Worm (Caenorhabditis elegans) whole organism, young adult: Measurements from ENCODE around the gene fut-1.

ENCODE experiments used
- D2030.7 ChIP-seq: fragments of 200-800 bp; sonication (Bioruptor generic); IDR thresholded peaks from 2 replicates; pipeline ENCODE4 v1.3.6; 2022; ENCODE audit warnings: missing genetic modification reagents, missing genetic modification characterization, missing compliant biosample characterization
- F10E7.11 ChIP-seq: sonication (generic microtip); optimal IDR thresholded peaks from 2 replicates; lab custom pipeline; 2017; ENCODE audit warnings: mild to moderate bottlenecking, missing genetic modification characterization, moderate library complexity, missing compliant biosample characterization
- F22D6.2 ChIP-seq: sonication (generic microtip); optimal IDR thresholded peaks from 2 replicates; lab custom pipeline; 2016; ENCODE audit warnings: mild to moderate bottlenecking, missing genetic modification characterization, missing compliant biosample characterization
- F55B11.4 ChIP-seq: sonication (generic microtip); optimal IDR thresholded peaks from 2 replicates; lab custom pipeline; 2016; ENCODE audit warnings: missing compliant biosample characterization, missing genetic modification characterization, borderline replicate concordance; ENCODE audit not compliant: insufficient read depth
- K11D2.4 ChIP-seq: fragments of 200-800 bp; sonication (Bioruptor generic); IDR thresholded peaks from 2 replicates; pipeline ENCODE4 v1.3.6; 2022; ENCODE audit warnings: missing genetic modification reagents, missing genetic modification characterization, missing compliant biosample characterization
- T26A5.8 ChIP-seq: sonication (generic microtip); optimal IDR thresholded peaks from 2 replicates; lab custom pipeline; 2016; ENCODE audit warnings: missing genetic modification characterization, missing compliant biosample characterization
- Y53F4B.3 ChIP-seq: fragments of 200-800 bp; sonication (Bioruptor generic); IDR thresholded peaks from 2 replicates; pipeline ENCODE4 v1.3.6; 2022; ENCODE audit warnings: missing genetic modification reagents, missing genetic modification characterization, missing compliant biosample characterization
- Y53G8AR.9 ChIP-seq: fragments of 200-800 bp; sonication (Bioruptor generic); conservative IDR thresholded peaks from 2 replicates; pipeline ENCODE4 v1.3.6; 2022; ENCODE audit warnings: missing genetic modification reagents, missing genetic modification characterization, missing compliant biosample characterization
- Y56A3A.18 ChIP-seq: fragments of 200-800 bp; sonication (Bioruptor generic); IDR thresholded peaks from 2 replicates; pipeline ENCODE4 v1.3.6; 2022; ENCODE audit warnings: missing genetic modification reagents, missing genetic modification characterization, missing compliant biosample characterization
- Y79H2A.3 ChIP-seq: fragments of 200-800 bp; sonication (Bioruptor generic); conservative IDR thresholded peaks from 2 replicates; pipeline ENCODE4 v1.3.6; 2022; ENCODE audit warnings: missing genetic modification reagents, missing genetic modification characterization, missing compliant biosample characterization
- Y95B8A.8 ChIP-seq: fragments of 200-800 bp; sonication (Bioruptor generic); IDR thresholded peaks from 2 replicates; pipeline ENCODE4 v1.3.6; 2022; ENCODE audit warnings: missing genetic modification reagents, missing genetic modification characterization, missing compliant biosample characterization
- ZK185.1 ChIP-seq: sonication (generic microtip); optimal IDR thresholded peaks from 2 replicates; lab custom pipeline; 2016; ENCODE audit warnings: mild to moderate bottlenecking, missing genetic modification characterization, missing compliant biosample characterization; ENCODE audit not compliant: poor library complexity, severe bottlenecking
- akir-1 ChIP-seq: fragments of 200-800 bp; sonication (Bioruptor generic); optimal IDR thresholded peaks from 2 replicates; lab custom pipeline; 2018; ENCODE audit warnings: mild to moderate bottlenecking, missing genetic modification characterization, moderate library complexity, missing compliant biosample characterization
- ama-1 ChIP-seq, 3 experiments: fragments of 150-350 bp in 1 of 3; sonication (generic microtip) in 2 of 3; optimal IDR thresholded peaks; 2 replicates each; lab custom pipeline; 2014 to 2018; ENCODE audit warnings: missing biosample characterization in 2 of 3, missing genetic modification characterization in 2 of 3, missing genetic modification reagents in 2 of 3
- bed-1 ChIP-seq: fragments of 200-800 bp; sonication (Bioruptor generic); IDR thresholded peaks from 2 replicates; pipeline ENCODE4 v1.3.6; 2022; ENCODE audit warnings: missing genetic modification reagents, missing genetic modification characterization, missing compliant biosample characterization
- bed-2 ChIP-seq: fragments of 200-800 bp; sonication (Bioruptor generic); IDR thresholded peaks from 2 replicates; pipeline ENCODE4 v1.3.6; 2022; ENCODE audit warnings: missing genetic modification reagents, missing genetic modification characterization, missing compliant biosample characterization
- ccch-3 ChIP-seq: fragments of 200-800 bp; sonication (Bioruptor generic); optimal IDR thresholded peaks from 2 replicates; lab custom pipeline; 2018; ENCODE audit warnings: mild to moderate bottlenecking, missing genetic modification characterization, missing compliant biosample characterization
- ceh-40 ChIP-seq: fragments of 200-800 bp; sonication (Bioruptor generic); IDR thresholded peaks from 2 replicates; pipeline ENCODE4 v1.3.6; 2022; ENCODE audit warnings: missing genetic modification characterization, missing compliant biosample characterization
- dpl-1 ChIP-seq: fragments of 150-350 bp; optimal IDR thresholded peaks from 2 replicates; lab custom pipeline; 2014; ENCODE audit warnings: missing biosample characterization, missing genetic modification reagents, missing genetic modification characterization
- egrh-3 ChIP-seq: fragments of 200-800 bp; sonication (Bioruptor generic); IDR thresholded peaks from 2 replicates; pipeline ENCODE4 v1.3.6; 2022; ENCODE audit warnings: missing genetic modification reagents, missing genetic modification characterization, missing compliant biosample characterization
- ekl-4 ChIP-seq: fragments of 200-800 bp; sonication (Bioruptor generic); IDR thresholded peaks from 2 replicates; pipeline ENCODE4 v1.3.6; 2022; ENCODE audit warnings: missing genetic modification reagents, missing genetic modification characterization, missing compliant biosample characterization
- ets-4 ChIP-seq: fragments of 200-800 bp; sonication (Bioruptor generic); optimal IDR thresholded peaks from 2 replicates; lab custom pipeline; 2018; ENCODE audit warnings: mild to moderate bottlenecking, missing genetic modification characterization, missing compliant biosample characterization
- hmg-1.2 ChIP-seq: fragments of 200-800 bp; sonication (Bioruptor generic); IDR thresholded peaks from 2 replicates; pipeline ENCODE4 v1.3.6; 2022; ENCODE audit warnings: missing genetic modification reagents, missing genetic modification characterization, missing compliant biosample characterization
- hrde-1 ChIP-seq: sonication (generic microtip); optimal IDR thresholded peaks from 2 replicates; lab custom pipeline; 2016; ENCODE audit warnings: missing genetic modification characterization, mild to moderate bottlenecking, missing compliant biosample characterization, moderate library complexity, missing genotype, missing genetic modification reagents, borderline replicate concordance
- let-526 ChIP-seq: fragments of 200-800 bp; sonication (Bioruptor generic); IDR thresholded peaks from 2 replicates; pipeline ENCODE4 v1.3.6; 2022; ENCODE audit warnings: missing genetic modification reagents, missing genetic modification characterization, missing compliant biosample characterization
- let-607 ChIP-seq, 2 experiments: fragments of 200-800 bp in 1 of 2; sonication (Bioruptor generic) in 1 of 2; sonication (generic microtip) in 1 of 2; optimal IDR thresholded peaks; 2 replicates each; lab custom pipeline; 2016 to 2018; ENCODE audit warnings: mild to moderate bottlenecking in 2 of 2, missing compliant biosample characterization in 2 of 2, missing genetic modification characterization in 2 of 2, moderate library complexity in 2 of 2, missing genotype in 1 of 2
- lin-26 ChIP-seq: fragments of 200-800 bp; sonication (Bioruptor generic); IDR thresholded peaks from 2 replicates; pipeline ENCODE4 v1.3.6; 2022; ENCODE audit warnings: missing genetic modification reagents, missing genetic modification characterization, missing compliant biosample characterization
- lin-35 ChIP-seq, 3 experiments: fragments of 150-350 bp in 2 of 3; sonication (generic microtip) in 1 of 3; optimal IDR thresholded peaks; 2 replicates each; lab custom pipeline; 2014 to 2018; ENCODE audit warnings: missing biosample characterization in 3 of 3, missing genetic modification characterization in 3 of 3, missing genetic modification reagents in 3 of 3
- lir-1 ChIP-seq: fragments of 200-800 bp; sonication (Bioruptor generic); conservative IDR thresholded peaks from 2 replicates; pipeline ENCODE4 v1.3.6; 2022; ENCODE audit warnings: missing genetic modification reagents, missing genetic modification characterization, missing compliant biosample characterization
- lsy-27 ChIP-seq: sonication (generic microtip); optimal IDR thresholded peaks from 2 replicates; lab custom pipeline; 2017; ENCODE audit warnings: missing genetic modification characterization, mild to moderate bottlenecking, missing compliant biosample characterization, antibody characterized with exemption, missing genotype, borderline replicate concordance; ENCODE audit not compliant: insufficient read depth
- madf-6 ChIP-seq: fragments of 200-800 bp; sonication (Bioruptor generic); IDR thresholded peaks from 2 replicates; pipeline ENCODE4 v1.3.6; 2022; ENCODE audit warnings: missing genetic modification reagents, missing genetic modification characterization, missing compliant biosample characterization
- madf-8 ChIP-seq: fragments of 200-800 bp; sonication (Bioruptor generic); conservative IDR thresholded peaks from 2 replicates; pipeline ENCODE4 v1.3.6; 2022; ENCODE audit warnings: missing genetic modification reagents, missing genetic modification characterization, missing compliant biosample characterization
- mxl-1 ChIP-seq: sonication (generic microtip); optimal IDR thresholded peaks from 2 replicates; lab custom pipeline; 2016; ENCODE audit warnings: missing genetic modification characterization, missing compliant biosample characterization
- nhr-120 ChIP-seq: fragments of 200-800 bp; sonication (Bioruptor generic); IDR thresholded peaks from 2 replicates; pipeline ENCODE4 v1.3.6; 2022; ENCODE audit warnings: missing genetic modification characterization, missing compliant biosample characterization
- rec-8 ChIP-seq, 2 experiments: sonication (generic microtip); optimal IDR thresholded peaks; 2 replicates each; lab custom pipeline; 2016; ENCODE audit warnings: mild to moderate bottlenecking in 2 of 2, missing genetic modification characterization in 2 of 2, missing genetic modification reagents in 2 of 2, missing genotype in 2 of 2, missing biosample characterization in 1 of 2, missing compliant biosample characterization in 1 of 2, moderate library complexity in 1 of 2
- repo-1 ChIP-seq: sonication (generic microtip); optimal IDR thresholded peaks from 2 replicates; lab custom pipeline; 2017; ENCODE audit warnings: mild to moderate bottlenecking, missing genetic modification characterization, missing compliant biosample characterization
- sdz-38 ChIP-seq: sonication (generic microtip); optimal IDR thresholded peaks from 2 replicates; lab custom pipeline; 2016; ENCODE audit warnings: missing genotype, missing genetic modification characterization, missing compliant biosample characterization
- snpc-1.3 ChIP-seq: sonication (generic microtip); optimal IDR thresholded peaks from 2 replicates; lab custom pipeline; 2017; ENCODE audit warnings: missing genetic modification characterization, mild to moderate bottlenecking, missing compliant biosample characterization, antibody characterized with exemption, moderate library complexity, missing genotype, missing genetic modification reagents; ENCODE audit not compliant: insufficient read depth
- sptf-2 ChIP-seq: fragments of 200-800 bp; sonication (Bioruptor generic); optimal IDR thresholded peaks from 2 replicates; lab custom pipeline; 2018; ENCODE audit warnings: mild to moderate bottlenecking, missing genetic modification characterization, missing compliant biosample characterization
- tbx-9 ChIP-seq: sonication (generic microtip); optimal IDR thresholded peaks from 2 replicates; lab custom pipeline; 2016; ENCODE audit warnings: borderline replicate concordance, missing genetic modification characterization, inconsistent platforms, missing compliant biosample characterization
- zim-3 ChIP-seq: sonication (generic microtip); optimal IDR thresholded peaks from 2 replicates; lab custom pipeline; 2017; ENCODE audit warnings: mild to moderate bottlenecking, missing genetic modification characterization, moderate library complexity, missing compliant biosample characterization
- ztf-18 ChIP-seq: sonication (generic microtip); optimal IDR thresholded peaks from 2 replicates; lab custom pipeline; 2016; ENCODE audit warnings: missing genotype, mild to moderate bottlenecking, missing genetic modification characterization, missing compliant biosample characterization
- ztf-6 ChIP-seq: fragments of 200-800 bp; sonication (Bioruptor generic); IDR thresholded peaks from 2 replicates; pipeline ENCODE4 v1.3.6; 2022; ENCODE audit warnings: missing genetic modification reagents, missing genetic modification characterization, missing compliant biosample characterization

The fut-1 gene

DNA sequence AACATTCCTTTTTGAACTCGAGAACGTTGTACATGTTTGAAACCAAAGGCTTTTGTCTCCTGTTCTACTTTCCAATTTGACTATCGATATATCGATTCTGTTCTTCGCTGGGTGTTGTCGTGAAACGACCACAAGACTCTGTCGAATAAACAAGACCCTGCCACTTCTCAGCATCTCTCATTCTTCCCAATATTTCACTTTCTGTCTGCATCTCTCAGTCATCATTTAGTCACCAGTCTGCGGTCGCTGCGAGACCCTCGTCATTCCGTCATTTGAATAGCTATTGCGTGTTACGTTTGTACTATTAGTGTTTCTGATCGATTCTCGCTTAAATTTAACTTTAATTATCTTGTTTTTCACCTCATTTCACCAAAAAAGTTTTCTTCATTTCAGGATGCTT lies 28.0 kb upstream of the fut-1 start (continued):
- peak; percentile 76; the same call in 1 of the 2 replicates for TF ChIP-seq let-526 (GFP tag; lab: Robert Waterston, UW)
- TF ChIP-seq Y95B8A.8 (GFP tag; lab: Robert Waterston, UW) = 0 out of 2 replicates have a peak, but pooled peaks have one; percentile 36
- TF ChIP-seq bed-2 (GFP tag; lab: Robert Waterston, UW) = no peak
- no peak for TF ChIP-seq lsy-27 (tag; lab: Kevin White, UChicago)
- TF ChIP-seq ZK185.1 = peak; percentile 78
- 0 out of 2 replicates have a peak, but pooled peaks have one; percentile 13 for TF ChIP-seq lir-1 (GFP tag; lab: Robert Waterston, UW)
- TF ChIP-seq F22D6.2 = peak; percentile 34
- no peak for TF ChIP-seq ccch-3
- no peak for TF ChIP-seq zim-3 (tag; lab: Kevin White, UChicago)
- no peak for TF ChIP-seq T26A5.8
- TF ChIP-seq repo-1 (tag; lab: Kevin White, UChicago) = peak; percentile 51
- TF ChIP-seq hrde-1 (tag; lab: Kevin White, UChicago) = no peak
- no peak for TF ChIP-seq bed-1 (GFP tag; lab: Robert Waterston, UW)
- no peak for TF ChIP-seq egrh-3 (GFP tag; lab: Robert Waterston, UW)
- no peak for TF ChIP-seq lin-26
- no peak for TF ChIP-seq dpl-1 (GFP tag; lab: Kevin White, UChicago)
- no peak for TF ChIP-seq mxl-1 (tag; lab: Kevin White, UChicago)
- peak; percentile 66 for TF ChIP-seq Y53G8AR.9 (GFP tag; lab: Robert Waterston, UW)
- no peak for TF ChIP-seq madf-8 (GFP tag; lab: Robert Waterston, UW)
- TF ChIP-seq nhr-120 (GFP tag; lab: Robert Waterston, UW) = no peak
- no peak for TF ChIP-seq snpc-1.3 (tag; lab: Kevin White, UChicago)
- no peak for TF ChIP-seq Y56A3A.18 (GFP tag; lab: Robert Waterston, UW)
- no peak for TF ChIP-seq Y79H2A.3 (GFP tag; lab: Robert Waterston, UW)
- no peak for TF ChIP-seq Y53F4B.3
- no peak for TF ChIP-seq rec-8 (tag; optimal IDR thresholded peaks at IDR 0.05; lab: Kevin White, UChicago)
- no peak for TF ChIP-seq akir-1 (GFP tag; lab: Kevin White, UChicago)
- peak in 1 of 3 experiments; percentile 72 for TF ChIP-seq lin-35 (GFP tag; optimal IDR thresholded peaks at IDR 0.05; lab: Kevin White, UChicago)
- peak; percentile 92 for TF ChIP-seq hmg-1.2 (GFP tag; lab: Robert Waterston, UW)
- peak; percentile 81 for TF ChIP-seq let-607 (tag; optimal IDR thresholded peaks at IDR 0.05; lab: Kevin White, UChicago)
- no peak for TF ChIP-seq sdz-38 (tag; lab: Kevin White, UChicago)
- TF ChIP-seq ztf-18 (tag; lab: Kevin White, UChicago) = peak; percentile 23
- peak; percentile 99 for TF ChIP-seq ekl-4 (GFP tag; lab: Robert Waterston, UW)
- no peak for TF ChIP-seq F55B11.4 (tag; lab: Kevin White, UChicago)
- TF ChIP-seq D2030.7 (GFP tag; lab: Robert Waterston, UW) = no peak
- TF ChIP-seq tbx-9 (tag; lab: Kevin White, UChicago) = no peak
- TF ChIP-seq ztf-6 = no peak
- peak; percentile 29 for TF ChIP-seq ama-1 (optimal IDR thresholded peaks at IDR 0.05; lab: Kevin White, UChicago)
- no peak for TF ChIP-seq ama-1 (GFP tag; optimal IDR thresholded peaks at IDR 0.05; lab: Kevin White, UChicago)
- no peak for TF ChIP-seq ceh-40
- TF ChIP-seq madf-6 (GFP tag; lab: Robert Waterston, UW) = no peak
- no peak for TF ChIP-seq sptf-2 (GFP tag; lab: Kevin White, UChicago)
- TF ChIP-seq K11D2.4 (GFP tag; lab: Robert Waterston, UW) = peak; percentile 75
- TF ChIP-seq ets-4 (GFP tag; lab: Kevin White, UChicago) = peak; percentile 23
- no peak for TF ChIP-seq F10E7.11 (tag; lab: Kevin White, UChicago)
- TF ChIP-seq, all 124 proteins: peak for 48
